Worm (Caenorhabditis elegans): ENCODE measurements around the gene C44B7.7.

The C44B7.7 gene

DNA sequence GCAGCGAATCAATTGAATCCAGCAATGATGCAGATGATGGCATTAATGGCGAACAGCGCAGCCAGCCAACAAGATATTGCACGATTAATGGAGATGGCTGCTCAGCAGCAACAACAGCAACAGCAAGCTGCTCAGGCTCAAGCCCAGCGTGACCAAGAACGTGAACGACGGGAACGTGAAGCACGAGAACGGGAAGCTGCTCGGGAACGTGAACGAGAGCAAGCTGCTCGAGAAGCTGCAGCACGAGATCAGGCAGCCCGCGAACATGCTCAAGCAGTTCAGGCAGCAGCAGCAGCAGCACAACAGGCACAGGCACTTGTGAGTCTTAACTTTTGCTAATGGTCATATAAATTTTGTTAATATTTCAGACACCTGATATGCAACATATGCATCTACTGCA, 33.2 kb downstream of the C44B7.7 start:
- peak; percentile 7 for TF ChIP-seq hlh-30 (tag; optimal IDR thresholded peaks at IDR 0.05; ENCODE audit: insufficient read depth)
- peak; percentile 86 for TF ChIP-seq set-16 (GFP tag; IDR thresholded peaks at IDR 0.05)
- TF ChIP-seq mdt-29 (GFP tag; IDR thresholded peaks at IDR 0.05), result no peak

DNA sequence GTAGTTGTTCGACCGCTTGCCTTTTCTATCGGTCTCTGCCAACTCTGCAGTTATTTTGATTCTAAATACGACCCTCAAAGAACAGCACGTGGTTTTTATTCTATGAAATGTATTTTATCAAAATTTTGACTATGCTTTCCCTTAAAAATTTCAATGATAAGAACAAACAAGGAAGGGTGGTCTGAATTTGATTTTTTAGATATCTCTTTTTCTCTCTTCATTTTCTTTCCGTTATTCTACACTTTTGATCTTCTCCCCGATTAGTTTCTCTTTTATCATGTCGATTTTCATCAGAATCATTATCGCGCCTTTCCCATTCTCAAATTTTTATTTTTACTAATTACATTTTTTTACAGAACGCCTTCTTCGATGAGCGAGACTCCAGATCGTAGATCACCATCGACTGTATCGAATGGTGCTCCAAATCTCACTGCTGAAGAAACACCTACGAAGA, 34.9 kb downstream of the C44B7.7 start:
- TF ChIP-seq dve-1 (tag; optimal IDR thresholded peaks at IDR 0.05; ENCODE audit: insufficient read depth), result peak; percentile 48
- TF ChIP-seq nhr-28 (tag; optimal IDR thresholded peaks at IDR 0.05), result peak; percentile 53
- TF ChIP-seq aly-2 (tag; optimal IDR thresholded peaks at IDR 0.05), result no peak
- TF ChIP-seq unc-130 (GFP tag; optimal IDR thresholded peaks at IDR 0.05), result no peak
- TF ChIP-seq R02D3.7 (tag; optimal IDR thresholded peaks at IDR 0.05), result no peak
- no peak for TF ChIP-seq daf-16 (GFP tag; optimal IDR thresholded peaks at IDR 0.05)
- TF ChIP-seq daf-16 (tag; optimal IDR thresholded peaks at IDR 0.05), result peak; percentile 8
- TF ChIP-seq mdl-1 (tag; optimal IDR thresholded peaks at IDR 0.05), result peak in 1 of 2 experiments; percentile 38

DNA sequence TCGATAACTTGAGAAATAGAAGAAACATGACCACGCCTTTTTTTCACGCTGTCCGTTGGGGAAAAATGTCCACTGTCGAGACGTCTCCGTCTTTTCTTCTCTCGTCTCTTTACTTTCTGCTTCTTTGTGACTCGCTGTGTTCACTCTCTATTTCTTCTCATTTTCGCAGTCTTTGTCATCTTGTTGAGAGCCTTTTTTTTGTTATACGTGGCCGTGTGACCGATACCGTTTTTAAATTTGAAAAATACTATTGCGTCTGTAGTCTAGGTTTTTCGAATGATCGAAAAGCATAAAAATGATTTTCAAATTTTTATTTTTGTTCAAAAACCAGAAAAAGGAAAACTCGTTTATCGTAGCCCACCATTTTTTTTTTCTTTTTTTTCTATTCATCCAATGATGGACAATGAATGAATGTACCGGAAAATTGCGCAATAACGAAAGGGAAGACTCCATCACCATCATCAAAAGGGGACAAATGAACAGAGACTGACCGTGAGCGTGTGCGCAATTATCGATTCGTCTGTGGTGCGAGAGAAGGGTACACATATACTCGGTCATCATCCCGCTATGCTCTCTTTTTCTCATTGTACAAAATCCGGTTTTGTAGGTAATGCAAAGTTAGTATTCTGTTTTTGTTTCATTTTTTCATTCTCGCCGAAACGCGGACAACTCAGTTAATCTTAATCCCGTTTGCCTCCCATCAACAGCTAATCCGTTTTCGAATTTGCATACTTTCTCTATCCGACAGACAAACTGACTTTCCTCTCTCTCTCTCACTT, 35.6 kb downstream of the C44B7.7 start:
- TF ChIP-seq lsy-2 (tag; optimal IDR thresholded peaks at IDR 0.05) (peak in 1 of 2 experiments; percentile 18), hlh-30 (tag; optimal IDR thresholded peaks at IDR 0.05; ENCODE audit: insufficient read depth) (peak; percentile 47), ces-1 (GFP tag; optimal IDR thresholded peaks at IDR 0.05) (peak; percentile 42), ceh-28 (tag; optimal IDR thresholded peaks at IDR 0.05) (peak; percentile 48), lin-29 (GFP tag; IDR thresholded peaks at IDR 0.05) (no peak), mes-2 (tag; optimal IDR thresholded peaks at IDR 0.05; ENCODE audit: poor library complexity, severe bottlenecking) (peak; percentile 45), Y48G9A.11 (GFP tag; IDR thresholded peaks at IDR 0.05) (no peak), daf-12 (tag; optimal IDR thresholded peaks at IDR 0.05) (no peak), unc-62 (GFP tag; optimal IDR thresholded peaks at IDR 0.05 in 1 of 2) (peak in 1 of 2 experiments; percentile 84), unc-62 (tag; optimal IDR thresholded peaks at IDR 0.05) (no peak), dve-1 (tag; optimal IDR thresholded peaks at IDR 0.05; ENCODE audit: insufficient read depth) (peak; percentile 36), aha-1 (tag) (peak; percentile 12), hlh-11 (tag; optimal IDR thresholded peaks at IDR 0.05) (no peak)

DNA sequence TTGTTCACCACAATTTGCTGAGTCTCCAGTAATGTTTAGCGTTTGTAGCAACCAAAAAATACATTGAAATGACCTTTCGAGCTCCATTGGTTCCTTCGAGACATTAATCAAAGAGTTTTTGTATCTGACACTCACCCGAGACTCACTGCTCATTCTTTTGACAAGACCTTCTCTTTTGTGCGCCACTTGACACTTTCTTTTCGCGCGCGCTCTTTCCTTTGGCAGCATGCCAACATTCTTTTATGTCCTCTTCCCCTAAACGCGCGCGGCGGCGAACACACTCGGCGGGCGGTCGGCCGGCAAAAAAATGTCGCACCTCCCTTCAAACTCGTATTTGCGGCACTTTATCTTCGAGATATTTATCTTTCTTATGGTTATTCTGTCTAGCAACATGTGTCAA, 36.3 kb downstream of the C44B7.7 start:
- no peak for TF ChIP-seq Y105C5A.15 (GFP tag; IDR thresholded peaks at IDR 0.05)
- TF ChIP-seq madf-5 (GFP tag; IDR thresholded peaks at IDR 0.05), result no peak
- TF ChIP-seq Y5F2A.4 (GFP tag; optimal IDR thresholded peaks at IDR 0.05), result no peak
- no peak for TF ChIP-seq fkh-10 (GFP tag; optimal IDR thresholded peaks at IDR 0.05)
- 0 out of 2 replicates have a peak, but pooled peaks have one; percentile 8 for TF ChIP-seq php-3 (GFP tag; IDR thresholded peaks at IDR 0.05)
- TF ChIP-seq fos-1 (tag; optimal IDR thresholded peaks at IDR 0.05), result no peak
- no peak for TF ChIP-seq tag-97 (GFP tag; IDR thresholded peaks at IDR 0.05)
- no peak for TF ChIP-seq ceh-28 (tag; optimal IDR thresholded peaks at IDR 0.05)
- TF ChIP-seq nhr-28 (tag; optimal IDR thresholded peaks at IDR 0.05), result no peak
- TF ChIP-seq lin-13 (GFP tag; optimal IDR thresholded peaks at IDR 0.05), result no peak
- peak; percentile 26 for TF ChIP-seq hlh-11 (tag; optimal IDR thresholded peaks at IDR 0.05)
- no peak for TF ChIP-seq gei-8 (GFP tag; optimal IDR thresholded peaks at IDR 0.05)
- no peak for TF ChIP-seq nhr-11 (tag; optimal IDR thresholded peaks at IDR 0.05)
- no peak for TF ChIP-seq hlh-30 (tag; optimal IDR thresholded peaks at IDR 0.05; ENCODE audit: insufficient read depth)
- no peak for TF ChIP-seq hif-1 (tag; optimal IDR thresholded peaks at IDR 0.05)
- no peak for TF ChIP-seq nhr-111 (GFP tag; optimal IDR thresholded peaks at IDR 0.05)
- no peak for TF ChIP-seq F10B5.3 (tag; optimal IDR thresholded peaks at IDR 0.05)
- TF ChIP-seq daf-12 (tag; optimal IDR thresholded peaks at IDR 0.05), result no peak
- TF ChIP-seq dmd-9 (GFP tag; IDR thresholded peaks at IDR 0.05), result no peak
- TF ChIP-seq spr-3 (GFP tag; optimal IDR thresholded peaks at IDR 0.05), result no peak
- no peak for TF ChIP-seq zfp-3 (GFP tag; conservative IDR thresholded peaks at IDR 0.05)
- no peak for TF ChIP-seq ceh-44 (GFP tag; IDR thresholded peaks at IDR 0.05)
- no peak for TF ChIP-seq nhr-102 (tag; optimal IDR thresholded peaks at IDR 0.05)
- no peak for TF ChIP-seq lin-29 (GFP tag; IDR thresholded peaks at IDR 0.05)
- no peak for TF ChIP-seq Y48G9A.11 (GFP tag; IDR thresholded peaks at IDR 0.05)
- TF ChIP-seq R02D3.7 (tag; optimal IDR thresholded peaks at IDR 0.05), result no peak
- TF ChIP-seq daf-16 (GFP tag; optimal IDR thresholded peaks at IDR 0.05), result no peak
- TF ChIP-seq daf-16 (tag; optimal IDR thresholded peaks at IDR 0.05), result no peak
- no peak for TF ChIP-seq pha-4 (GFP tag; IDR thresholded peaks at IDR 0.05)
- TF ChIP-seq pha-4 (tag; optimal IDR thresholded peaks at IDR 0.05), result no peak
- TF ChIP-seq F44E2.7 (GFP tag; IDR thresholded peaks at IDR 0.05), result no peak
